Worm (Caenorhabditis elegans) whole organism, L3 larva: ENCODE results near the gene gpx-3.

Experiments used
- mml-1 ChIP-seq: fragments of 150-350 bp; sonication (generic microtip); optimal IDR thresholded peaks from 3 replicates; lab custom pipeline; 2014; ENCODE audit warnings: missing biosample characterization, missing genetic modification characterization
- pha-4 ChIP-seq: fragments of 150-350 bp; optimal IDR thresholded peaks from 2 replicates; lab custom pipeline; 2014; ENCODE audit warnings: missing biosample characterization, missing genetic modification reagents, missing genetic modification characterization
- unc-62 ChIP-seq: fragments of 150-350 bp; sonication (generic microtip); optimal IDR thresholded peaks from 4 replicates; lab custom pipeline; 2014; ENCODE audit warnings: missing biosample characterization, missing genetic modification reagents, missing genetic modification characterization

ce11 chrX:9622609-9623008 lies 34.9 kb downstream of the gpx-3 start:
- TF ChIP-seq mml-1 (tag; lab: Kevin White, UChicago): no peak
- no peak for TF ChIP-seq unc-62 (GFP tag; lab: Kevin White, UChicago)
- TF ChIP-seq pha-4: no peak
